Fruit fly (Drosophila melanogaster) whole organism, embryonic: ENCODE results near the gene CG9933.

Source experiments
- BEAF-32 ChIP-seq: fragments of 200-800 bp; sonication (Bioruptor generic); optimal IDR thresholded peaks from 3 replicates; lab custom pipeline; 2017; ENCODE audit warnings: missing biosample characterization, missing genetic modification characterization, mild to moderate bottlenecking, moderate library complexity, missing genetic modification reagents
- Blimp-1 ChIP-seq: fragments of 200-800 bp; sonication (Bioruptor generic); optimal IDR thresholded peaks from 3 replicates; lab custom pipeline; 2018; ENCODE audit warnings: missing biosample characterization, missing genetic modification characterization, mild to moderate bottlenecking, moderate library complexity, missing genetic modification reagents
- CG10147 ChIP-seq: fragments of 200-800 bp; sonication (Bioruptor generic); optimal IDR thresholded peaks from 2 replicates; lab custom pipeline; 2019; ENCODE audit warnings: missing biosample characterization, mild to moderate bottlenecking, missing genetic modification characterization, moderate library complexity
- CG13424 ChIP-seq: fragments of 200-800 bp; sonication (Bioruptor generic); optimal IDR thresholded peaks from 2 replicates; lab custom pipeline; 2019; ENCODE audit warnings: missing biosample characterization, mild to moderate bottlenecking, missing genetic modification characterization, moderate library complexity
- CG14667 ChIP-seq: fragments of 200-800 bp; sonication (Bioruptor generic); IDR thresholded peaks from 2 replicates; pipeline ENCODE4 v1.3.6; 2022; ENCODE audit warnings: missing biosample characterization, missing genetic modification characterization
- CG15269 ChIP-seq: fragments of 200-800 bp; sonication (Bioruptor generic); optimal IDR thresholded peaks from 2 replicates; lab custom pipeline; 2018; ENCODE audit warnings: missing biosample characterization, mild to moderate bottlenecking, missing genetic modification characterization, moderate library complexity
- CG2678 ChIP-seq: fragments of 200-800 bp; sonication (Bioruptor generic); optimal IDR thresholded peaks from 3 replicates; lab custom pipeline; 2019; ENCODE audit warnings: missing biosample characterization, mild to moderate bottlenecking, missing genetic modification characterization, moderate library complexity
- CG31365 ChIP-seq: fragments of 200-800 bp; sonication (Bioruptor generic); optimal IDR thresholded peaks from 2 replicates; lab custom pipeline; 2018; ENCODE audit warnings: missing biosample characterization, mild to moderate bottlenecking, missing genetic modification characterization
- CG31441 ChIP-seq: fragments of 200-800 bp; sonication (Bioruptor generic); IDR thresholded peaks from 2 replicates; pipeline ENCODE4 v1.3.6; 2022; ENCODE audit warnings: missing biosample characterization, missing genetic modification characterization
- CG34376 ChIP-seq: fragments of 200-800 bp; sonication (Bioruptor generic); optimal IDR thresholded peaks from 2 replicates; lab custom pipeline; 2018; ENCODE audit warnings: missing biosample characterization, mild to moderate bottlenecking, missing genetic modification characterization
- CG4424 ChIP-seq: fragments of 200-800 bp; sonication (Bioruptor generic); optimal IDR thresholded peaks from 3 replicates; lab custom pipeline; 2016; ENCODE audit warnings: missing biosample characterization, missing genetic modification characterization
- CG4820 ChIP-seq: fragments of 200-800 bp; sonication (Bioruptor generic); optimal IDR thresholded peaks from 3 replicates; lab custom pipeline; 2016; ENCODE audit warnings: missing biosample characterization, missing genetic modification characterization
- CG6254 ChIP-seq: fragments of 200-800 bp; sonication (Bioruptor generic); optimal IDR thresholded peaks from 3 replicates; lab custom pipeline; 2017; ENCODE audit warnings: mild to moderate bottlenecking, missing biosample characterization, missing genetic modification reagents, missing genetic modification characterization
- CG7839 ChIP-seq: fragments of 200-800 bp; sonication (Bioruptor generic); optimal IDR thresholded peaks from 3 replicates; lab custom pipeline; 2018; ENCODE audit warnings: missing biosample characterization, mild to moderate bottlenecking, missing genetic modification characterization, moderate library complexity
- CoRest ChIP-seq: fragments of 200-800 bp; sonication (Bioruptor generic); optimal IDR thresholded peaks from 3 replicates; lab custom pipeline; 2018; ENCODE audit warnings: missing biosample characterization, mild to moderate bottlenecking, missing genetic modification characterization, moderate library complexity
- Ets65A ChIP-seq: fragments of 200-800 bp; sonication (Bioruptor generic); peaks from one replicate; lab custom pipeline; 2016; ENCODE audit warnings: missing biosample characterization, missing genetic modification characterization
- Fer3 ChIP-seq: fragments of 200-800 bp; sonication (Bioruptor generic); optimal IDR thresholded peaks from 2 replicates; lab custom pipeline; 2018; ENCODE audit warnings: missing biosample characterization, mild to moderate bottlenecking, missing genetic modification characterization, moderate library complexity
- H15 ChIP-seq: fragments of 200-800 bp; sonication (Bioruptor generic); IDR thresholded peaks from 3 replicates; pipeline ENCODE4 v1.3.6; 2022; ENCODE audit warnings: missing biosample characterization, missing genetic modification characterization
- HLH3B ChIP-seq: fragments of 200-800 bp; sonication (Bioruptor generic); IDR thresholded peaks from 2 replicates; pipeline ENCODE4 v1.3.6; 2022; ENCODE audit warnings: missing biosample characterization, missing genetic modification characterization
- Hr51 ChIP-seq, 2 experiments: fragments of 200-800 bp; sonication (Bioruptor generic); optimal IDR thresholded peaks; 2 replicates in 1 of 2; 3 replicates in 1 of 2; lab custom pipeline; 2016 to 2018; ENCODE audit warnings: missing biosample characterization in 2 of 2, missing genetic modification characterization in 2 of 2, mild to moderate bottlenecking in 1 of 2, moderate library complexity in 1 of 2
- Hr78 ChIP-seq, 2 experiments: fragments of 200-800 bp in 1 of 2; fragments of >200 bp in 1 of 2; sonication (Bioruptor generic) in 1 of 2; optimal IDR thresholded peaks; 2 replicates each; lab custom pipeline; 2017 to 2019; ENCODE audit warnings: missing biosample characterization in 2 of 2, missing genetic modification characterization in 2 of 2, mild to moderate bottlenecking in 1 of 2, moderate library complexity in 1 of 2
- Oli ChIP-seq: fragments of 200-800 bp; sonication (Bioruptor generic); optimal IDR thresholded peaks from 2 replicates; lab custom pipeline; 2018; ENCODE audit warnings: missing biosample characterization, mild to moderate bottlenecking, missing genetic modification characterization, moderate library complexity
- PHDP ChIP-seq: fragments of 200-800 bp; sonication (Bioruptor generic); optimal IDR thresholded peaks from 3 replicates; lab custom pipeline; 2018; ENCODE audit warnings: missing biosample characterization, mild to moderate bottlenecking, missing genetic modification characterization, moderate library complexity
- Rfx ChIP-seq: fragments of 200-800 bp; sonication (Bioruptor generic); IDR thresholded peaks from 2 replicates; pipeline ENCODE4 v1.3.6; 2022; ENCODE audit warnings: missing biosample characterization, missing genetic modification characterization
- Sox102F ChIP-seq: fragments of 200-800 bp; sonication (Bioruptor generic); optimal IDR thresholded peaks from 2 replicates; lab custom pipeline; 2018; ENCODE audit warnings: missing biosample characterization, mild to moderate bottlenecking, missing genetic modification characterization, moderate library complexity
- ase ChIP-seq: fragments of 200-800 bp; sonication (Bioruptor generic); IDR thresholded peaks from 3 replicates; pipeline ENCODE4 v1.3.6; 2022; ENCODE audit warnings: missing biosample characterization, missing genetic modification characterization
- az2 ChIP-seq: fragments of 200-800 bp; sonication (Bioruptor generic); optimal IDR thresholded peaks from 3 replicates; lab custom pipeline; 2016; ENCODE audit warnings: missing biosample characterization, missing genetic modification characterization
- bcd ChIP-seq: fragments of 200-800 bp; sonication (Bioruptor generic); optimal IDR thresholded peaks from 2 replicates; lab custom pipeline; 2017; ENCODE audit warnings: missing biosample characterization, mild to moderate bottlenecking, missing genetic modification characterization
- ci ChIP-seq: fragments of 200-800 bp; sonication (Bioruptor generic); IDR thresholded peaks from 3 replicates; pipeline ENCODE4 v1.3.6; 2022; ENCODE audit warnings: missing biosample characterization, missing genetic modification characterization
- dati ChIP-seq: fragments of 200-800 bp; sonication (Bioruptor generic); IDR thresholded peaks from 2 replicates; pipeline ENCODE4 v1.3.6; 2022; ENCODE audit warnings: missing biosample characterization, missing genetic modification characterization
- dpn ChIP-seq, 2 experiments: fragments of 200-800 bp; sonication (Bioruptor generic); optimal IDR thresholded peaks; 3 replicates each; lab custom pipeline; 2016; ENCODE audit warnings: missing biosample characterization in 2 of 2, missing genetic modification characterization in 2 of 2
- dysf ChIP-seq: fragments of 200-800 bp; sonication (Bioruptor generic); IDR thresholded peaks from 3 replicates; pipeline ENCODE4 v1.3.6; 2022; ENCODE audit warnings: missing biosample characterization, missing genetic modification characterization
- emc ChIP-seq: fragments of 200-800 bp; sonication (Bioruptor generic); optimal IDR thresholded peaks from 2 replicates; lab custom pipeline; 2016; ENCODE audit warnings: missing biosample characterization, missing genetic modification characterization
- ems ChIP-seq: fragments of 200-800 bp; sonication (Bioruptor generic); optimal IDR thresholded peaks from 3 replicates; lab custom pipeline; 2016; ENCODE audit warnings: missing biosample characterization, missing genetic modification characterization
- fd96Cb ChIP-seq: fragments of 200-800 bp; sonication (Bioruptor generic); optimal IDR thresholded peaks from 2 replicates; lab custom pipeline; 2018; ENCODE audit warnings: missing biosample characterization, mild to moderate bottlenecking, missing genetic modification characterization, moderate library complexity
- gem ChIP-seq: fragments of 200-800 bp; sonication (Bioruptor generic); optimal IDR thresholded peaks from 2 replicates; lab custom pipeline; 2019; ENCODE audit warnings: missing biosample characterization, mild to moderate bottlenecking, missing genetic modification characterization, moderate library complexity
- her ChIP-seq: fragments of 200-800 bp; sonication (Bioruptor generic); optimal IDR thresholded peaks from 2 replicates; lab custom pipeline; 2016; ENCODE audit warnings: missing biosample characterization, missing genetic modification characterization
- lab ChIP-seq: fragments of 200-800 bp; sonication (Bioruptor generic); optimal IDR thresholded peaks from 3 replicates; lab custom pipeline; 2017; ENCODE audit warnings: missing biosample characterization, missing genetic modification characterization, mild to moderate bottlenecking, moderate library complexity, missing genetic modification reagents
- nerfin-2 ChIP-seq: fragments of 200-800 bp; sonication (Bioruptor generic); IDR thresholded peaks from 2 replicates; pipeline ENCODE4 v1.3.6; 2022; ENCODE audit warnings: missing biosample characterization, missing genetic modification characterization; ENCODE audit not compliant: partially characterized antibody
- pan ChIP-seq, 4 experiments: fragments of >200 bp in 3 of 4; fragments of 200-800 bp in 1 of 4; sonication (Bioruptor generic) in 1 of 4; optimal IDR thresholded peaks in 3 of 4; IDR thresholded peaks in 1 of 4; 2 replicates each; pipeline versions ENCODE4 v1.3.6 to Lab custom; 2017 to 2022; ENCODE audit warnings: missing biosample characterization in 2 of 4, missing genetic modification characterization in 2 of 4, mixed read lengths in 1 of 4
- phol ChIP-seq: fragments of 200-800 bp; sonication (Bioruptor generic); optimal IDR thresholded peaks from 3 replicates; lab custom pipeline; 2018; ENCODE audit warnings: missing biosample characterization, mild to moderate bottlenecking, missing genetic modification characterization, moderate library complexity
- pnt ChIP-seq: fragments of 200-800 bp; sonication (Bioruptor generic); optimal IDR thresholded peaks from 3 replicates; lab custom pipeline; 2016; ENCODE audit warnings: missing biosample characterization, missing genetic modification characterization
- row ChIP-seq: fragments of 200-800 bp; sonication (Bioruptor generic); IDR thresholded peaks from 3 replicates; pipeline ENCODE4 v1.3.6; 2022; ENCODE audit warnings: missing biosample characterization, missing genetic modification characterization
- sisA ChIP-seq: fragments of 200-800 bp; sonication (Bioruptor generic); IDR thresholded peaks from 2 replicates; pipeline ENCODE4 v1.3.6; 2022; ENCODE audit warnings: missing biosample characterization, missing genetic modification characterization
- tap ChIP-seq: fragments of 200-800 bp; optimal IDR thresholded peaks from 3 replicates; lab custom pipeline; 2019; ENCODE audit warnings: missing biosample characterization, mild to moderate bottlenecking, missing genetic modification characterization, moderate library complexity
- ttk ChIP-seq: fragments of 200-800 bp; sonication (Bioruptor generic); IDR thresholded peaks from 2 replicates; pipeline ENCODE4 v2.1.2; 2022; ENCODE audit warnings: missing biosample characterization, missing genetic modification characterization
- zen ChIP-seq: fragments of 200-800 bp; sonication (Bioruptor generic); optimal IDR thresholded peaks from 3 replicates; lab custom pipeline; 2018; ENCODE audit warnings: missing biosample characterization, mild to moderate bottlenecking, missing genetic modification characterization, moderate library complexity
- zfh1 ChIP-seq: fragments of 200-800 bp; sonication (Bioruptor generic); IDR thresholded peaks from 3 replicates; pipeline ENCODE4 v1.3.6; 2022; ENCODE audit warnings: missing biosample characterization, missing genetic modification characterization

Gene CG9933

DNA sequence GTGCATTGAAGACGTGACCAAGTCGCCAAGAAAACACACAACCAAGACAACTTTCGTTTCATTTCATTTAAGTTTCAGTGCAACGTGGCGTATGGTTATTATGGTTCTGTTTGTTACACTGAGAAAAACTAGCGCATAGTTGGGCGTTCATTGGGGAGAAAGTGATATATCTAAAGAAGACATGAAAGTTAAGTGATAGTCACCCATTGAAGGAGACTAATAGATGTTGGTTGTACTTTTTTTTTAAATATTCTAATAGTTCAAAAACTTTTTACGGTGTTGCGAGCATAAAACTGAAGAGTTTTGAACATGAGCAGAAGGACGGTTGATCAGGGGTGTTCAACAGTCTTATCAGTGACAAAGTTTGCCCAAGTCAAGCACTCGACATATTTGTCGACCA lies 34.9 kb upstream of the CG9933 start:
- TF ChIP-seq zen (tag; lab: Kevin White, UChicago) (no peak), dysf (peak; percentile 33; the same call in 1 of the 3 replicates), dati (GFP tag; lab: Robert Waterston, UW) (no peak), Rfx (GFP tag; lab: Robert Waterston, UW) (peak; percentile 52; the same call in 1 of the 2 replicates), pan (optimal IDR thresholded peaks at IDR 0.05; lab: Kevin White, UChicago) (no peak), pan (GFP tag; optimal IDR thresholded peaks at IDR 0.05 in 1 of 2, IDR thresholded peaks at IDR 0.05 in 1 of 2) (no peak), CG31441 (peak; percentile 34; the same call in 1 of the 2 replicates), Blimp-1 (GFP tag; lab: Kevin White, UChicago) (peak; percentile 44), fd96Cb (tag; lab: Kevin White, UChicago) (peak; percentile 26), phol (tag; lab: Kevin White, UChicago) (peak; percentile 37), bcd (GFP tag; lab: Kevin White, UChicago) (peak; percentile 3), pnt (peak; percentile 4), row (peak; percentile 37; the same call in 2 of the 3 replicates), dpn (GFP tag; optimal IDR thresholded peaks at IDR 0.05; lab: Kevin White, UChicago) (peak; percentile 11 to 22), BEAF-32 (no peak), CoRest (tag; lab: Kevin White, UChicago) (peak; percentile 12), az2 (GFP tag; lab: Kevin White, UChicago) (peak; percentile 13), Fer3 (tag; lab: Kevin White, UChicago) (no peak), Ets65A (GFP tag; lab: Kevin White, UChicago) (peak; percentile 80), HLH3B (GFP tag; lab: Robert Waterston, UW) (0 out of 2 replicates have a peak, but pooled peaks have one; percentile 33), CG31365 (tag; lab: Kevin White, UChicago) (no peak), CG34376 (GFP tag; lab: Kevin White, UChicago) (no peak), Oli (peak; percentile 13), gem (peak; percentile 57), CG2678 (peak; percentile 43), CG13424 (tag; lab: Kevin White, UChicago) (peak; percentile 1), PHDP (tag; lab: Kevin White, UChicago) (peak; percentile 28), emc (GFP tag; lab: Kevin White, UChicago) (no peak), zfh1 (GFP tag; lab: Robert Waterston, UW) (0 out of 3 replicates have a peak, but pooled peaks have one; percentile 33), H15 (GFP tag; lab: Robert Waterston, UW) (0 out of 3 replicates have a peak, but pooled peaks have one; percentile 30), Sox102F (GFP tag; lab: Kevin White, UChicago) (peak; percentile 38), CG4424 (GFP tag; lab: Kevin White, UChicago) (peak; percentile 19), CG7839 (tag; lab: Kevin White, UChicago) (peak; percentile 37), tap (tag; lab: Kevin White, UChicago) (no peak), ase (GFP tag; lab: Robert Waterston, UW) (0 out of 3 replicates have a peak, but pooled peaks have one; percentile 9), CG4820 (peak; percentile 20), nerfin-2 (GFP tag; lab: Robert Waterston, UW) (no peak), CG14667 (GFP tag; lab: Robert Waterston, UW) (0 out of 2 replicates have a peak, but pooled peaks have one; percentile 24), ttk (GFP tag; lab: Robert Waterston, UW) (0 out of 2 replicates have a peak, but pooled peaks have one; percentile 11), her (GFP tag; lab: Kevin White, UChicago) (no peak), ci (GFP tag; lab: Robert Waterston, UW) (0 out of 3 replicates have a peak, but pooled peaks have one; percentile 32), sisA (GFP tag; lab: Robert Waterston, UW) (peak; percentile 19; the same call in 1 of the 2 replicates), lab (GFP tag; lab: Kevin White, UChicago) (peak; percentile 4), CG15269 (peak; percentile 31), Hr51 (GFP tag; optimal IDR thresholded peaks at IDR 0.05; lab: Kevin White, UChicago) (peak in 1 of 2 experiments; percentile 13), ems (GFP tag; lab: Kevin White, UChicago) (peak; percentile 9), Hr78 (GFP tag; optimal IDR thresholded peaks at IDR 0.05; lab: Kevin White, UChicago) (no peak), CG10147 (no peak), CG6254 (GFP tag; lab: Kevin White, UChicago) (no peak)
